Fruit fly (Drosophila melanogaster): ENCODE measurements around the gene tey.
A peak's percentile ranks its signal among the peaks of the same experiment; 100 is the strongest.

Gene tey

dm6 chr3L:19636821-19637460, 27.0 kb downstream of the tey start (continued):
- no peak for TF ChIP-seq CG6689 (GFP tag; IDR thresholded peaks at IDR 0.05)
- TF ChIP-seq CG11093 (GFP tag; IDR thresholded peaks at IDR 0.05): no peak
- TF ChIP-seq en (GFP tag; optimal IDR thresholded peaks at IDR 0.05): no peak
- no peak for TF ChIP-seq CG1647 (GFP tag; optimal IDR thresholded peaks at IDR 0.05)
- TF ChIP-seq sens (GFP tag): peak; percentile 89
- no peak for TF ChIP-seq CG34422 (GFP tag; IDR thresholded peaks at IDR 0.05)
- no peak for TF ChIP-seq Bdp1 (GFP tag; optimal IDR thresholded peaks at IDR 0.05)
- no peak for TF ChIP-seq CG17802 (tag; optimal IDR thresholded peaks at IDR 0.05)
- TF ChIP-seq gcm (GFP tag; optimal IDR thresholded peaks at IDR 0.05): peak; percentile 58
- no peak for TF ChIP-seq CG14667 (GFP tag; IDR thresholded peaks at IDR 0.05)
- TF ChIP-seq CG12219 (GFP tag; optimal IDR thresholded peaks at IDR 0.05): no peak
- TF ChIP-seq CG34376 (GFP tag; optimal IDR thresholded peaks at IDR 0.05): no peak
- TF ChIP-seq slou (GFP tag; optimal IDR thresholded peaks at IDR 0.05): no peak
- no peak for TF ChIP-seq ems (GFP tag; optimal IDR thresholded peaks at IDR 0.05)
- peak; percentile 4 for TF ChIP-seq lilli (GFP tag; optimal IDR thresholded peaks at IDR 0.05)
- no peak for TF ChIP-seq fd64A (GFP tag; optimal IDR thresholded peaks at IDR 0.05)
- no peak for TF ChIP-seq wdn (GFP tag; IDR thresholded peaks at IDR 0.05)
- no peak for TF ChIP-seq lmd (GFP tag; IDR thresholded peaks at IDR 0.05)
- TF ChIP-seq MBD-R2 (GFP tag; IDR thresholded peaks at IDR 0.05): no peak
- no peak for TF ChIP-seq ATbp (GFP tag; optimal IDR thresholded peaks at IDR 0.05)
- TF ChIP-seq so (GFP tag; IDR thresholded peaks at IDR 0.05): no peak
- no peak for TF ChIP-seq bcd (GFP tag; optimal IDR thresholded peaks at IDR 0.05)
- no peak for TF ChIP-seq Deaf1 (tag; optimal IDR thresholded peaks at IDR 0.05)
- 0 out of 2 replicates have a peak, but pooled peaks have one; percentile 15 for TF ChIP-seq Awh (GFP tag; IDR thresholded peaks at IDR 0.05)
- TF ChIP-seq crol (GFP tag; IDR thresholded peaks at IDR 0.05): peak; percentile 27; the same call in 1 of the 2 replicates
- no peak for TF ChIP-seq dan (GFP tag; IDR thresholded peaks at IDR 0.05)
- TF ChIP-seq sr (GFP tag; IDR thresholded peaks at IDR 0.05): no peak
- TF ChIP-seq sd (tag; optimal IDR thresholded peaks at IDR 0.05): no peak
- no peak for TF ChIP-seq CG6272 (GFP tag; IDR thresholded peaks at IDR 0.05)
- no peak for TF ChIP-seq CG7786 (GFP tag; optimal IDR thresholded peaks at IDR 0.05)
- peak; percentile 91 for TF ChIP-seq CG9727 (GFP tag; optimal IDR thresholded peaks at IDR 0.05)
- peak; percentile 50; the same call in 1 of the 3 replicates for TF ChIP-seq zfh1 (GFP tag; IDR thresholded peaks at IDR 0.05)
- TF ChIP-seq CG12942 (GFP tag; optimal IDR thresholded peaks at IDR 0.05): no peak
- no peak for TF ChIP-seq dm (GFP tag; optimal IDR thresholded peaks at IDR 0.05)
- no peak for TF ChIP-seq lab (GFP tag; optimal IDR thresholded peaks at IDR 0.05)
- no peak for TF ChIP-seq Fer1 (GFP tag; optimal IDR thresholded peaks at IDR 0.05)
- TF ChIP-seq CG7271 (tag; optimal IDR thresholded peaks at IDR 0.05): no peak
- TF ChIP-seq Ets97D (GFP tag; optimal IDR thresholded peaks at IDR 0.05): no peak
- TF ChIP-seq Drgx (GFP tag; IDR thresholded peaks at IDR 0.05): no peak
- TF ChIP-seq CG10543 (GFP tag; optimal IDR thresholded peaks at IDR 0.05): peak; percentile 1
- no peak for TF ChIP-seq CG32772 (GFP tag; IDR thresholded peaks at IDR 0.05)
- no peak for TF ChIP-seq Bteb2 (GFP tag; optimal IDR thresholded peaks at IDR 0.05)
- TF ChIP-seq Abd-B (GFP tag; optimal IDR thresholded peaks at IDR 0.05): peak; percentile 17
- TF ChIP-seq unc-4 (GFP tag; IDR thresholded peaks at IDR 0.05; ENCODE audit: partially characterized antibody): no peak
- TF ChIP-seq CG4854 (GFP tag; optimal IDR thresholded peaks at IDR 0.05): no peak
- no peak for TF ChIP-seq CG12299 (tag; optimal IDR thresholded peaks at IDR 0.05)
- TF ChIP-seq Dad (GFP tag; optimal IDR thresholded peaks at IDR 0.05): no peak
- peak; percentile 54 for TF ChIP-seq CG30403 (GFP tag; optimal IDR thresholded peaks at IDR 0.05)
- TF ChIP-seq CG14050 (GFP tag; IDR thresholded peaks at IDR 0.05): no peak
- peak; percentile 82 for TF ChIP-seq CG15601 (tag; optimal IDR thresholded peaks at IDR 0.05)
- peak; percentile 70 for TF ChIP-seq CG1602 (GFP tag; optimal IDR thresholded peaks at IDR 0.05)
- TF ChIP-seq gro (GFP tag; optimal IDR thresholded peaks at IDR 0.05): no peak
